Fruit fly (Drosophila melanogaster): Measurements from ENCODE around the gene CheA7a.

dm6 chrX:7405697-7406096 lies 27.8 kb downstream of the CheA7a start, which contains the start of gene CG1677:
- TF ChIP-seq Hr39 (GFP tag; optimal IDR thresholded peaks at IDR 0.05) (no peak), CG15336 (GFP tag; IDR thresholded peaks at IDR 0.05) (no peak), CG11762 (GFP tag; optimal IDR thresholded peaks at IDR 0.05; ENCODE audit: insufficient read depth) (no peak)
